Worm (Caenorhabditis elegans): ENCODE data around the gene sri-65.

sri-65 gene

ce11 chrV:16399388-16399787, 11.2 kb upstream of the sri-65 start, which contains the start of gene sre-36:
sre-36 (plus strand) TSS chrV:16399688.
- TF ChIP-seq elt-3 (tag; optimal IDR thresholded peaks at IDR 0.05) (no peak), nhr-23 (tag; optimal IDR thresholded peaks at IDR 0.05) (no peak), fkh-2 (tag; optimal IDR thresholded peaks at IDR 0.05) (no peak)

ce11 chrV:16395739-16396138, 7.6 kb upstream of the sri-65 start, which contains the start of gene F13A7.12:
F13A7.12 (plus strand) TSS chrV:16396039.
- TF ChIP-seq elt-1 (tag; optimal IDR thresholded peaks at IDR 0.05): no peak
- TF ChIP-seq nhr-237 (tag; optimal IDR thresholded peaks at IDR 0.05): no peak
- no peak for TF ChIP-seq pha-4 (tag; optimal IDR thresholded peaks at IDR 0.05)
- TF ChIP-seq egl-27 (tag; optimal IDR thresholded peaks at IDR 0.05): no peak
- no peak for TF ChIP-seq nhr-11 (tag; optimal IDR thresholded peaks at IDR 0.05)
- TF ChIP-seq ztf-11 (tag; optimal IDR thresholded peaks at IDR 0.05): no peak

- no peak for TF ChIP-seq R02D3.7 (tag; optimal IDR thresholded peaks at IDR 0.05)
- no peak for TF ChIP-seq lin-39 (tag; optimal IDR thresholded peaks at IDR 0.05)
- TF ChIP-seq ceh-28 (tag; optimal IDR thresholded peaks at IDR 0.05): peak; percentile 8
- no peak for TF ChIP-seq zag-1 (tag; optimal IDR thresholded peaks at IDR 0.05)
- no peak for TF ChIP-seq nhr-28 (tag; optimal IDR thresholded peaks at IDR 0.05)
- peak; percentile 23 for TF ChIP-seq nhr-23 (tag; optimal IDR thresholded peaks at IDR 0.05)
- peak; percentile 1 for TF ChIP-seq hmg-11 (tag; optimal IDR thresholded peaks at IDR 0.05)
- no peak for TF ChIP-seq elt-3 (tag; optimal IDR thresholded peaks at IDR 0.05)
- no peak for TF ChIP-seq eor-1 (tag; optimal IDR thresholded peaks at IDR 0.05)
- TF ChIP-seq mdl-1 (tag; optimal IDR thresholded peaks at IDR 0.05): no peak
- no peak for TF ChIP-seq mml-1 (tag; optimal IDR thresholded peaks at IDR 0.05)
- peak; percentile 36 for TF ChIP-seq jun-1 (tag; optimal IDR thresholded peaks at IDR 0.05)
- no peak for TF ChIP-seq elt-1 (tag; optimal IDR thresholded peaks at IDR 0.05)
- TF ChIP-seq daf-12 (tag; optimal IDR thresholded peaks at IDR 0.05): no peak
- no peak for TF ChIP-seq tbx-2 (tag; optimal IDR thresholded peaks at IDR 0.05)
- TF ChIP-seq pha-4 (tag; optimal IDR thresholded peaks at IDR 0.05): peak; percentile 46
- no peak for TF ChIP-seq nhr-237 (tag; optimal IDR thresholded peaks at IDR 0.05)
- no peak for TF ChIP-seq nhr-67 (tag; optimal IDR thresholded peaks at IDR 0.05)
- TF ChIP-seq elt-2 (tag; optimal IDR thresholded peaks at IDR 0.05): peak; percentile 74
- peak; percentile 86 for TF ChIP-seq pqm-1 (tag; optimal IDR thresholded peaks at IDR 0.05)
Measured at ce11 chrV:16395131-16395530, 7.0 kb upstream of the sri-65 start, which contains the start of gene F13A7.11. F13A7.11 (minus strand) TSS chrV:16395304.

ce11 chrV:16393728-16394127, 5.6 kb upstream of the sri-65 start, which contains the start of gene srd-63:
srd-63 (minus strand) TSS chrV:16393828.
- TF ChIP-seq elt-3 (tag; optimal IDR thresholded peaks at IDR 0.05) (no peak), nhr-11 (tag; optimal IDR thresholded peaks at IDR 0.05) (no peak), skn-1 (tag; optimal IDR thresholded peaks at IDR 0.05) (no peak), ztf-4 (tag; optimal IDR thresholded peaks at IDR 0.05) (no peak), jun-1 (tag; optimal IDR thresholded peaks at IDR 0.05) (no peak), ZK546.5 (tag; optimal IDR thresholded peaks at IDR 0.05) (no peak), egl-27 (tag; optimal IDR thresholded peaks at IDR 0.05) (no peak), nhr-67 (tag; optimal IDR thresholded peaks at IDR 0.05) (no peak), snpc-4 (tag; optimal IDR thresholded peaks at IDR 0.05) (no peak), nhr-43 (tag; optimal IDR thresholded peaks at IDR 0.05; ENCODE audit: poor library complexity, severe bottlenecking) (no peak), unc-39 (tag; optimal IDR thresholded peaks at IDR 0.05) (no peak), daf-12 (tag; optimal IDR thresholded peaks at IDR 0.05) (no peak), zag-1 (tag; optimal IDR thresholded peaks at IDR 0.05) (no peak), ztf-11 (tag; optimal IDR thresholded peaks at IDR 0.05) (no peak), fos-1 (tag; optimal IDR thresholded peaks at IDR 0.05) (no peak), ceh-9 (tag; optimal IDR thresholded peaks at IDR 0.05) (no peak), nhr-77 (tag; optimal IDR thresholded peaks at IDR 0.05) (no peak), nhr-25 (tag; optimal IDR thresholded peaks at IDR 0.05) (no peak), eor-1 (tag; optimal IDR thresholded peaks at IDR 0.05) (no peak), nhr-237 (tag; optimal IDR thresholded peaks at IDR 0.05) (no peak)

ce11 chrV:16390655-16391054, 2.5 kb upstream of the sri-65 start, which contains the start of gene gst-44:
gst-44 (plus strand) TSS chrV:16390891.
- TF ChIP-seq elt-3 (tag; optimal IDR thresholded peaks at IDR 0.05): no peak
- TF ChIP-seq ZK546.5 (tag; optimal IDR thresholded peaks at IDR 0.05): no peak
- TF ChIP-seq snpc-4 (tag; optimal IDR thresholded peaks at IDR 0.05): no peak
- no peak for TF ChIP-seq ztf-11 (tag; optimal IDR thresholded peaks at IDR 0.05)
- TF ChIP-seq elt-2 (tag; optimal IDR thresholded peaks at IDR 0.05): peak; percentile 39
- no peak for TF ChIP-seq nhr-67 (tag; optimal IDR thresholded peaks at IDR 0.05)
- TF ChIP-seq pha-4 (tag; optimal IDR thresholded peaks at IDR 0.05): no peak
- TF ChIP-seq unc-39 (tag; optimal IDR thresholded peaks at IDR 0.05): no peak
- no peak for TF ChIP-seq ceh-9 (tag; optimal IDR thresholded peaks at IDR 0.05)
- TF ChIP-seq pqm-1 (tag; optimal IDR thresholded peaks at IDR 0.05): peak; percentile 30

Measured in whole organism, L3 larva.